Worm (Caenorhabditis elegans): ENCODE data around the gene F38B6.7.

DNA sequence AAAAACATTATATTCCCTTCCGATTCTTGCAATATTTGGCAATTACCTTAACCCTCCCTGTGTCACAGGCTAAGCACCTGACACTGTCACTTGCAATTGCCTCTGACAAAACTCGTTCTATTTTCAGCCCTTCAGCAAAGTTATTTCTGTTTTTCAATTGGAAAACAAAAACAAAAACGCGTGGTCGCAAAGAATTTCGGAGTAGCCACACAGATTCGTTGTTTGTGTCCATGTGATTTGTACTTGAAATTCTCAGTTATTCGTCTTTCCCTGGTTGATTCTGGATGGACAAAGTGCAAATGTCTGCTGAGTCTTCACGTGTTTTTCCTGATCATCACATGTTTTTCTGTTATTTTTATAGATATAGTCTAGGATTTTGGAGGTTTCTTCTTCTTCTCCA is 37.3 kb upstream of the F38B6.7 start:
- TF ChIP-seq med-1 (GFP tag; optimal IDR thresholded peaks at IDR 0.05; ENCODE audit: insufficient read depth) (no peak), flt-1 (GFP tag; IDR thresholded peaks at IDR 0.05) (no peak), cog-1 (tag; optimal IDR thresholded peaks at IDR 0.05) (no peak), T22C8.4 (GFP tag; IDR thresholded peaks at IDR 0.05) (no peak), ref-1 (GFP tag; conservative IDR thresholded peaks at IDR 0.05) (no peak), ztf-23 (GFP tag; IDR thresholded peaks at IDR 0.05) (no peak), ztf-29 (GFP tag; IDR thresholded peaks at IDR 0.05) (no peak)

Data from whole organism, midembryonic.